Worm (Caenorhabditis elegans) whole organism, young adult: ENCODE data around the gene gplb-1.

Experiments
- B0019.2 ChIP-seq: fragments of 200-800 bp; sonication (Bioruptor generic); conservative IDR thresholded peaks from 2 replicates; pipeline ENCODE4 v1.3.6; 2022; ENCODE audit warnings: missing genetic modification reagents, missing genetic modification characterization, missing compliant biosample characterization
- B0261.1 ChIP-seq: sonication (generic microtip); optimal IDR thresholded peaks from 2 replicates; lab custom pipeline; 2016; ENCODE audit warnings: mild to moderate bottlenecking, missing genetic modification characterization, moderate library complexity, missing compliant biosample characterization
- D2030.7 ChIP-seq: fragments of 200-800 bp; sonication (Bioruptor generic); IDR thresholded peaks from 2 replicates; pipeline ENCODE4 v1.3.6; 2022; ENCODE audit warnings: missing genetic modification reagents, missing genetic modification characterization, missing compliant biosample characterization
- F22D6.2 ChIP-seq: sonication (generic microtip); optimal IDR thresholded peaks from 2 replicates; lab custom pipeline; 2016; ENCODE audit warnings: mild to moderate bottlenecking, missing genetic modification characterization, missing compliant biosample characterization
- F33H1.4 ChIP-seq: fragments of 200-800 bp; sonication (Bioruptor generic); IDR thresholded peaks from 2 replicates; pipeline ENCODE4 v1.3.6; 2022; ENCODE audit warnings: missing genetic modification reagents, missing genetic modification characterization, missing compliant biosample characterization
- F37B4.10 ChIP-seq: fragments of 200-800 bp; sonication (Bioruptor generic); IDR thresholded peaks from 2 replicates; pipeline ENCODE4 v1.3.6; 2022; ENCODE audit warnings: missing genetic modification characterization, missing compliant biosample characterization
- F55B11.4 ChIP-seq: sonication (generic microtip); optimal IDR thresholded peaks from 2 replicates; lab custom pipeline; 2016; ENCODE audit warnings: missing compliant biosample characterization, missing genetic modification characterization, borderline replicate concordance; ENCODE audit not compliant: insufficient read depth
- F57A8.1 ChIP-seq: fragments of 200-800 bp; sonication (Bioruptor generic); optimal IDR thresholded peaks from 2 replicates; lab custom pipeline; 2018; ENCODE audit warnings: mild to moderate bottlenecking, missing genetic modification characterization, moderate library complexity, missing compliant biosample characterization
- K11D2.4 ChIP-seq: fragments of 200-800 bp; sonication (Bioruptor generic); IDR thresholded peaks from 2 replicates; pipeline ENCODE4 v1.3.6; 2022; ENCODE audit warnings: missing genetic modification reagents, missing genetic modification characterization, missing compliant biosample characterization
- K12H6.12 ChIP-seq: fragments of 200-800 bp; sonication (Bioruptor generic); optimal IDR thresholded peaks from 2 replicates; lab custom pipeline; 2018; ENCODE audit warnings: mild to moderate bottlenecking, missing genetic modification characterization, missing compliant biosample characterization
- akir-1 ChIP-seq: fragments of 200-800 bp; sonication (Bioruptor generic); optimal IDR thresholded peaks from 2 replicates; lab custom pipeline; 2018; ENCODE audit warnings: mild to moderate bottlenecking, missing genetic modification characterization, moderate library complexity, missing compliant biosample characterization
- ama-1 ChIP-seq, 3 experiments: fragments of 150-350 bp in 1 of 3; sonication (generic microtip) in 2 of 3; optimal IDR thresholded peaks; 2 replicates each; lab custom pipeline; 2014 to 2018; ENCODE audit warnings: missing biosample characterization in 2 of 3, missing genetic modification characterization in 2 of 3, missing genetic modification reagents in 2 of 3
- aptf-2 ChIP-seq: fragments of 200-800 bp; sonication (Bioruptor generic); conservative IDR thresholded peaks from 2 replicates; pipeline ENCODE4 v1.3.6; 2022; ENCODE audit warnings: missing genetic modification reagents, missing genetic modification characterization, missing compliant biosample characterization
- athp-1 ChIP-seq: sonication (generic microtip); optimal IDR thresholded peaks from 2 replicates; lab custom pipeline; 2017; ENCODE audit warnings: mild to moderate bottlenecking, missing genetic modification characterization, missing compliant biosample characterization
- ccch-3 ChIP-seq: fragments of 200-800 bp; sonication (Bioruptor generic); optimal IDR thresholded peaks from 2 replicates; lab custom pipeline; 2018; ENCODE audit warnings: mild to moderate bottlenecking, missing genetic modification characterization, missing compliant biosample characterization
- cebp-1 ChIP-seq, 2 experiments: fragments of 200-800 bp in 1 of 2; sonication (Bioruptor generic) in 1 of 2; sonication (generic microtip) in 1 of 2; IDR thresholded peaks in 1 of 2; optimal IDR thresholded peaks in 1 of 2; 2 replicates each; pipeline versions ENCODE4 v1.3.6 to Lab custom; 2017 to 2022; ENCODE audit warnings: missing compliant biosample characterization in 2 of 2, missing genetic modification characterization in 2 of 2, mild to moderate bottlenecking in 1 of 2, missing genetic modification reagents in 1 of 2, moderate library complexity in 1 of 2
- cebp-2 ChIP-seq: fragments of 200-800 bp; sonication (Bioruptor generic); IDR thresholded peaks from 2 replicates; pipeline ENCODE4 v1.3.6; 2022; ENCODE audit warnings: missing genetic modification characterization, missing compliant biosample characterization
- ceh-100 ChIP-seq: fragments of 200-800 bp; sonication (Bioruptor generic); IDR thresholded peaks from 2 replicates; pipeline ENCODE4 v1.3.6; 2022; ENCODE audit warnings: missing genetic modification reagents, missing genetic modification characterization, missing compliant biosample characterization
- ceh-27 ChIP-seq: fragments of 200-800 bp; sonication (Bioruptor generic); optimal IDR thresholded peaks from 2 replicates; lab custom pipeline; 2018; ENCODE audit warnings: mild to moderate bottlenecking, missing genetic modification characterization, moderate library complexity, missing compliant biosample characterization
- ceh-58 ChIP-seq: fragments of 200-800 bp; sonication (Bioruptor generic); IDR thresholded peaks from 2 replicates; pipeline ENCODE4 v1.3.6; 2022; ENCODE audit warnings: missing genetic modification characterization, missing compliant biosample characterization
- ceh-91 ChIP-seq: fragments of 200-800 bp; sonication (Bioruptor generic); IDR thresholded peaks from 2 replicates; pipeline ENCODE4 v1.3.6; 2022; ENCODE audit warnings: missing genetic modification reagents, missing genetic modification characterization, missing compliant biosample characterization
- die-1 ChIP-seq: sonication (generic microtip); optimal IDR thresholded peaks from 2 replicates; lab custom pipeline; 2016; ENCODE audit warnings: missing genotype, mild to moderate bottlenecking, missing genetic modification characterization, missing compliant biosample characterization
- dox-1 ChIP-seq: fragments of 200-800 bp; sonication (Bioruptor generic); IDR thresholded peaks from 2 replicates; pipeline ENCODE4 v1.3.6; 2022; ENCODE audit warnings: missing genetic modification reagents, missing genetic modification characterization, missing compliant biosample characterization
- efl-1 ChIP-seq: fragments of 150-350 bp; optimal IDR thresholded peaks from 2 replicates; lab custom pipeline; 2014; ENCODE audit warnings: missing biosample characterization, missing genetic modification reagents, missing genetic modification characterization
- egrh-3 ChIP-seq: fragments of 200-800 bp; sonication (Bioruptor generic); IDR thresholded peaks from 2 replicates; pipeline ENCODE4 v1.3.6; 2022; ENCODE audit warnings: missing genetic modification reagents, missing genetic modification characterization, missing compliant biosample characterization
- ekl-4 ChIP-seq: fragments of 200-800 bp; sonication (Bioruptor generic); IDR thresholded peaks from 2 replicates; pipeline ENCODE4 v1.3.6; 2022; ENCODE audit warnings: missing genetic modification reagents, missing genetic modification characterization, missing compliant biosample characterization
- fkh-3 ChIP-seq: sonication (generic microtip); optimal IDR thresholded peaks from 2 replicates; lab custom pipeline; 2016; ENCODE audit warnings: mild to moderate bottlenecking, missing genetic modification characterization, missing compliant biosample characterization
- hlh-12 ChIP-seq: sonication (generic microtip); optimal IDR thresholded peaks from 2 replicates; lab custom pipeline; 2016; ENCODE audit warnings: missing genetic modification characterization, missing compliant biosample characterization
- hlh-26 ChIP-seq: fragments of 200-800 bp; sonication (Bioruptor generic); conservative IDR thresholded peaks from 2 replicates; pipeline ENCODE4 v1.3.6; 2022; ENCODE audit warnings: missing genetic modification reagents, missing genetic modification characterization, missing compliant biosample characterization
- hmg-1.2 ChIP-seq: fragments of 200-800 bp; sonication (Bioruptor generic); IDR thresholded peaks from 2 replicates; pipeline ENCODE4 v1.3.6; 2022; ENCODE audit warnings: missing genetic modification reagents, missing genetic modification characterization, missing compliant biosample characterization
- hrde-1 ChIP-seq: sonication (generic microtip); optimal IDR thresholded peaks from 2 replicates; lab custom pipeline; 2016; ENCODE audit warnings: missing genetic modification characterization, mild to moderate bottlenecking, missing compliant biosample characterization, moderate library complexity, missing genotype, missing genetic modification reagents, borderline replicate concordance
- lag-1 ChIP-seq: fragments of 200-800 bp; sonication (Bioruptor generic); IDR thresholded peaks from 2 replicates; pipeline ENCODE4 v1.3.6; 2022; ENCODE audit warnings: missing genetic modification reagents, missing genetic modification characterization, missing compliant biosample characterization
- lin-26 ChIP-seq: fragments of 200-800 bp; sonication (Bioruptor generic); IDR thresholded peaks from 2 replicates; pipeline ENCODE4 v1.3.6; 2022; ENCODE audit warnings: missing genetic modification reagents, missing genetic modification characterization, missing compliant biosample characterization
- lin-40 ChIP-seq: sonication (generic microtip); optimal IDR thresholded peaks from 2 replicates; lab custom pipeline; 2016; ENCODE audit warnings: missing genetic modification characterization, mild to moderate bottlenecking, missing compliant biosample characterization, missing genotype, missing genetic modification reagents
- madf-3 ChIP-seq: fragments of 200-800 bp; sonication (Bioruptor generic); IDR thresholded peaks from 2 replicates; pipeline ENCODE4 v1.3.6; 2022; ENCODE audit warnings: missing genetic modification reagents, missing genetic modification characterization, missing compliant biosample characterization
- mcd-1 ChIP-seq: fragments of 200-800 bp; sonication (Bioruptor generic); IDR thresholded peaks from 2 replicates; pipeline ENCODE4 v1.3.6; 2022; ENCODE audit warnings: missing genetic modification reagents, missing genetic modification characterization, missing compliant biosample characterization
- mxl-1 ChIP-seq: sonication (generic microtip); optimal IDR thresholded peaks from 2 replicates; lab custom pipeline; 2016; ENCODE audit warnings: missing genetic modification characterization, missing compliant biosample characterization
- nfyb-1 ChIP-seq: fragments of 200-800 bp; sonication (Bioruptor generic); IDR thresholded peaks from 2 replicates; pipeline ENCODE4 v1.3.6; 2022; ENCODE audit warnings: missing genetic modification reagents, missing genetic modification characterization, missing compliant biosample characterization
- nhr-179 ChIP-seq: sonication (generic microtip); optimal IDR thresholded peaks from 2 replicates; lab custom pipeline; 2016; ENCODE audit warnings: mild to moderate bottlenecking, missing genetic modification characterization, missing compliant biosample characterization
- nhr-27 ChIP-seq: fragments of 200-800 bp; sonication (Bioruptor generic); optimal IDR thresholded peaks from 2 replicates; lab custom pipeline; 2018; ENCODE audit warnings: mild to moderate bottlenecking, missing genetic modification characterization, moderate library complexity, missing compliant biosample characterization
- pha-4 ChIP-seq: fragments of 150-350 bp; sonication (generic microtip); optimal IDR thresholded peaks from 2 replicates; lab custom pipeline; 2014; ENCODE audit warnings: missing biosample characterization, missing genetic modification reagents, missing genetic modification characterization
- repo-1 ChIP-seq: sonication (generic microtip); optimal IDR thresholded peaks from 2 replicates; lab custom pipeline; 2017; ENCODE audit warnings: mild to moderate bottlenecking, missing genetic modification characterization, missing compliant biosample characterization
- sdz-38 ChIP-seq: sonication (generic microtip); optimal IDR thresholded peaks from 2 replicates; lab custom pipeline; 2016; ENCODE audit warnings: missing genotype, missing genetic modification characterization, missing compliant biosample characterization
- sea-2 ChIP-seq: fragments of 200-800 bp; sonication (Bioruptor generic); IDR thresholded peaks from 2 replicates; pipeline ENCODE4 v1.3.6; 2022; ENCODE audit warnings: missing genetic modification characterization, missing compliant biosample characterization
- tbx-9 ChIP-seq: sonication (generic microtip); optimal IDR thresholded peaks from 2 replicates; lab custom pipeline; 2016; ENCODE audit warnings: borderline replicate concordance, missing genetic modification characterization, inconsistent platforms, missing compliant biosample characterization
- ztf-18 ChIP-seq: sonication (generic microtip); optimal IDR thresholded peaks from 2 replicates; lab custom pipeline; 2016; ENCODE audit warnings: missing genotype, mild to moderate bottlenecking, missing genetic modification characterization, missing compliant biosample characterization
- ztf-25 ChIP-seq: fragments of 200-800 bp; sonication (Bioruptor generic); IDR thresholded peaks from 2 replicates; pipeline ENCODE4 v1.3.6; 2022; ENCODE audit warnings: missing genetic modification reagents, missing genetic modification characterization, missing compliant biosample characterization
- ztf-28 ChIP-seq: fragments of 200-800 bp; sonication (Bioruptor generic); IDR thresholded peaks from 2 replicates; pipeline ENCODE4 v1.3.6; 2022; ENCODE audit warnings: missing genetic modification reagents, missing genetic modification characterization, missing compliant biosample characterization
- ztf-3 ChIP-seq: fragments of 200-800 bp; sonication (Bioruptor generic); optimal IDR thresholded peaks from 2 replicates; lab custom pipeline; 2018; ENCODE audit warnings: mild to moderate bottlenecking, missing genetic modification characterization, missing compliant biosample characterization

The gplb-1 gene

DNA sequence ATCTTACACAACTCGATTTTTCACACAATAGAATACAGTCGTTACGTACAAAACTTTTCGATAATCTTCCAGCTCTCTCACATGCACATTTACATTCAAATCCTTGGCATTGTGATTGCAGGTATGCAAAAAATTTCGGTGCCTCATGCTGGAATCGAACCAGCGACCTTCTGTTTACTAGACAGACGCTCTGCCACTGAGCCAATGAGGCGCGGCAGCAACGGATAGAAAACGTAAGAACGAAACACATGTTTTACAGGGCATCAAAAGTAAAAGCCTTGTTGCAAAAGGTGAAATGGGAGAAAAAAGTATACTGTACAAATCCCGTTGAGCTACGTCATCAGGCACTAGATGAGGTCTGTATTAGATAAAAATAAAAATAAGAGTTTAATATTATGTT lies 24.9 kb upstream of the gplb-1 start:
- TF ChIP-seq ztf-28 (GFP tag; lab: Robert Waterston, UW), result no peak
- no peak; the same call in 1 of the 2 replicates for TF ChIP-seq F33H1.4 (GFP tag; lab: Robert Waterston, UW)
- no peak for TF ChIP-seq nfyb-1 (GFP tag; lab: Robert Waterston, UW)
- no peak for TF ChIP-seq pha-4 (tag; lab: Kevin White, UChicago)
- no peak for TF ChIP-seq efl-1
- TF ChIP-seq cebp-2, result 0 out of 2 replicates have a peak, but pooled peaks have one; percentile 44
- TF ChIP-seq akir-1 (GFP tag; lab: Kevin White, UChicago), result no peak
- no peak for TF ChIP-seq ekl-4 (GFP tag; lab: Robert Waterston, UW)
- TF ChIP-seq hrde-1 (tag; lab: Kevin White, UChicago), result peak; percentile 6
- no peak for TF ChIP-seq egrh-3 (GFP tag; lab: Robert Waterston, UW)
- TF ChIP-seq hmg-1.2 (GFP tag; lab: Robert Waterston, UW), result peak; percentile 72
- no peak for TF ChIP-seq mcd-1 (GFP tag; lab: Robert Waterston, UW)
- TF ChIP-seq fkh-3 (tag; lab: Kevin White, UChicago), result no peak
- TF ChIP-seq ztf-25 (GFP tag; lab: Robert Waterston, UW), result peak; percentile 72; the same call in 1 of the 2 replicates
- TF ChIP-seq tbx-9 (tag; lab: Kevin White, UChicago), result no peak
- TF ChIP-seq mxl-1 (tag; lab: Kevin White, UChicago), result peak; percentile 49
- TF ChIP-seq die-1 (tag; lab: Kevin White, UChicago), result peak; percentile 78
- peak; percentile 47 for TF ChIP-seq ztf-18 (tag; lab: Kevin White, UChicago)
- no peak for TF ChIP-seq K11D2.4
- TF ChIP-seq sdz-38 (tag; lab: Kevin White, UChicago), result no peak
- TF ChIP-seq athp-1 (tag; lab: Kevin White, UChicago), result no peak
- TF ChIP-seq ama-1 (optimal IDR thresholded peaks at IDR 0.05; lab: Kevin White, UChicago), result no peak
- peak in 1 of 2 experiments; percentile 72 for TF ChIP-seq ama-1 (GFP tag; optimal IDR thresholded peaks at IDR 0.05; lab: Kevin White, UChicago)
- peak; percentile 66 for TF ChIP-seq D2030.7 (GFP tag; lab: Robert Waterston, UW)
- peak; percentile 86 for TF ChIP-seq lin-26 (GFP tag; lab: Robert Waterston, UW)
- no peak for TF ChIP-seq hlh-12 (tag; lab: Kevin White, UChicago)
- TF ChIP-seq nhr-179 (tag; lab: Kevin White, UChicago), result no peak
- no peak for TF ChIP-seq cebp-1 (GFP tag; IDR thresholded peaks at IDR 0.05; lab: Robert Waterston, UW)
- peak; percentile 47 for TF ChIP-seq cebp-1 (tag; optimal IDR thresholded peaks at IDR 0.05; lab: Kevin White, UChicago)
- TF ChIP-seq repo-1, result no peak
- no peak for TF ChIP-seq lin-40 (tag; lab: Kevin White, UChicago)
- TF ChIP-seq ceh-58, result no peak
- TF ChIP-seq nhr-27 (tag; lab: Kevin White, UChicago), result peak; percentile 13
- no peak for TF ChIP-seq ztf-3
- no peak for TF ChIP-seq sea-2 (GFP tag; lab: Robert Waterston, UW)
- peak; percentile 82 for TF ChIP-seq dox-1
- TF ChIP-seq ccch-3 (GFP tag; lab: Kevin White, UChicago), result no peak
- no peak for TF ChIP-seq B0019.2 (GFP tag; lab: Robert Waterston, UW)
- TF ChIP-seq ceh-100, result no peak
- TF ChIP-seq F22D6.2, result no peak
- TF ChIP-seq ceh-27 (GFP tag; lab: Kevin White, UChicago), result peak; percentile 16
- 0 out of 2 replicates have a peak, but pooled peaks have one; percentile 36 for TF ChIP-seq ceh-91
- no peak for TF ChIP-seq K12H6.12 (tag; lab: Kevin White, UChicago)
- TF ChIP-seq F55B11.4, result no peak
- no peak for TF ChIP-seq F57A8.1 (GFP tag; lab: Kevin White, UChicago)
- no peak for TF ChIP-seq hlh-26
- TF ChIP-seq F37B4.10 (GFP tag; lab: Robert Waterston, UW), result no peak
- no peak for TF ChIP-seq madf-3
- TF ChIP-seq lag-1 (GFP tag; lab: Robert Waterston, UW), result no peak
- no peak for TF ChIP-seq aptf-2 (GFP tag; lab: Robert Waterston, UW)
- TF ChIP-seq B0261.1 (tag; lab: Kevin White, UChicago), result peak; percentile 89
